Fruit fly (Drosophila melanogaster) whole organism, prepupa: ENCODE data around the gene ND-75.

ENCODE experiments used
- Blimp-1 ChIP-seq: fragments of 200-800 bp; sonication (Bioruptor generic); optimal IDR thresholded peaks from 3 replicates; lab custom pipeline; 2017; ENCODE audit warnings: missing biosample characterization, missing genetic modification characterization, mild to moderate bottlenecking, moderate library complexity, missing genetic modification reagents
- CG10631 ChIP-seq: fragments of 200-800 bp; sonication (Bioruptor generic); optimal IDR thresholded peaks from 2 replicates; lab custom pipeline; 2016; ENCODE audit warnings: missing biosample characterization, missing genetic modification characterization
- CG10669 ChIP-seq: fragments of 200-800 bp; sonication (Bioruptor generic); optimal IDR thresholded peaks from 3 replicates; lab custom pipeline; 2018; ENCODE audit warnings: missing biosample characterization, mild to moderate bottlenecking, missing genetic modification characterization, moderate library complexity
- CG11294 ChIP-seq: fragments of 200-800 bp; sonication (Bioruptor generic); IDR thresholded peaks from 2 replicates; pipeline ENCODE4 v1.3.6; 2022; ENCODE audit warnings: missing biosample characterization, missing genetic modification characterization
- CG11762 ChIP-seq: fragments of 200-800 bp; sonication (Bioruptor generic); optimal IDR thresholded peaks from 3 replicates; lab custom pipeline; 2016; ENCODE audit warnings: missing biosample characterization, missing genetic modification characterization; ENCODE audit not compliant: insufficient read depth
- CG11902 ChIP-seq: fragments of 200-800 bp; sonication (Bioruptor generic); optimal IDR thresholded peaks from 3 replicates; lab custom pipeline; 2016; ENCODE audit warnings: missing biosample characterization, missing genetic modification characterization
- CG31627 ChIP-seq: fragments of 200-800 bp; sonication (Bioruptor generic); optimal IDR thresholded peaks from 3 replicates; lab custom pipeline; 2016; ENCODE audit warnings: missing biosample characterization, missing genetic modification characterization
- CG3919 ChIP-seq: fragments of 200-800 bp; sonication (Bioruptor generic); optimal IDR thresholded peaks from 3 replicates; lab custom pipeline; 2016; ENCODE audit warnings: missing biosample characterization, missing genetic modification characterization
- CG6163 ChIP-seq: fragments of 200-800 bp; sonication (Bioruptor generic); IDR thresholded peaks from 3 replicates; pipeline ENCODE4 v1.3.6; 2022; ENCODE audit warnings: missing biosample characterization, missing genetic modification characterization
- CG6792 ChIP-seq: fragments of 200-800 bp; sonication (Bioruptor generic); optimal IDR thresholded peaks from 3 replicates; lab custom pipeline; 2016; ENCODE audit warnings: missing biosample characterization, missing genetic modification characterization
- CG6808 ChIP-seq: fragments of 200-800 bp; sonication (Bioruptor generic); optimal IDR thresholded peaks from 3 replicates; lab custom pipeline; 2017; ENCODE audit warnings: missing biosample characterization, missing genetic modification characterization, mild to moderate bottlenecking, moderate library complexity, missing genetic modification reagents
- CG9139 ChIP-seq: fragments of 200-800 bp; sonication (Bioruptor generic); optimal IDR thresholded peaks from 3 replicates; lab custom pipeline; 2017; ENCODE audit warnings: missing biosample characterization, mild to moderate bottlenecking, missing genetic modification characterization
- Eip75B ChIP-seq: fragments of 200-800 bp; sonication (Bioruptor generic); optimal IDR thresholded peaks from 3 replicates; lab custom pipeline; 2016; ENCODE audit warnings: missing biosample characterization, missing genetic modification characterization
- Eip93F ChIP-seq: fragments of 200-800 bp; sonication (Bioruptor generic); optimal IDR thresholded peaks from 2 replicates; lab custom pipeline; 2016; ENCODE audit warnings: missing biosample characterization, mild to moderate bottlenecking, missing genetic modification characterization
- Ets21C ChIP-seq: fragments of 200-800 bp; sonication (Bioruptor generic); optimal IDR thresholded peaks from 3 replicates; lab custom pipeline; 2016; ENCODE audit warnings: missing biosample characterization, missing genetic modification characterization
- Ets96B ChIP-seq: fragments of 200-800 bp; optimal IDR thresholded peaks from 2 replicates; lab custom pipeline; 2019; ENCODE audit warnings: missing biosample characterization, mild to moderate bottlenecking, missing genetic modification characterization, moderate library complexity
- Hr39 ChIP-seq: fragments of 200-800 bp; sonication (Bioruptor generic); optimal IDR thresholded peaks from 2 replicates; lab custom pipeline; 2016; ENCODE audit warnings: missing biosample characterization, missing genetic modification characterization
- Lpt ChIP-seq: fragments of 200-800 bp; sonication (Bioruptor generic); optimal IDR thresholded peaks from 3 replicates; lab custom pipeline; 2016; ENCODE audit warnings: missing biosample characterization, missing genetic modification characterization
- Met ChIP-seq: fragments of 200-800 bp; sonication (Bioruptor generic); optimal IDR thresholded peaks from 3 replicates; lab custom pipeline; 2016; ENCODE audit warnings: missing biosample characterization, missing genetic modification characterization
- OdsH ChIP-seq: fragments of 200-800 bp; sonication (Bioruptor generic); optimal IDR thresholded peaks from 3 replicates; lab custom pipeline; 2016; ENCODE audit warnings: missing biosample characterization, missing genetic modification characterization
- Smox ChIP-seq: fragments of 200-800 bp; sonication (Bioruptor generic); optimal IDR thresholded peaks from 3 replicates; lab custom pipeline; 2016; ENCODE audit warnings: missing biosample characterization, missing genetic modification characterization
- dac ChIP-seq: fragments of 200-800 bp; sonication (Bioruptor generic); optimal IDR thresholded peaks from 2 replicates; lab custom pipeline; 2017; ENCODE audit warnings: missing biosample characterization, mild to moderate bottlenecking, missing genetic modification characterization
- dsx ChIP-seq: fragments of 200-800 bp; optimal IDR thresholded peaks from 3 replicates; lab custom pipeline; 2019; ENCODE audit warnings: missing biosample characterization, mild to moderate bottlenecking, missing genetic modification characterization, moderate library complexity; ENCODE audit not compliant: poor library complexity, severe bottlenecking
- eg ChIP-seq: fragments of 200-800 bp; sonication (Bioruptor generic); IDR thresholded peaks from 3 replicates; pipeline ENCODE4 v1.3.6; 2022; ENCODE audit warnings: missing biosample characterization, missing genetic modification characterization
- esn ChIP-seq: fragments of 200-800 bp; sonication (Bioruptor generic); optimal IDR thresholded peaks from 2 replicates; lab custom pipeline; 2016; ENCODE audit warnings: missing biosample characterization, mild to moderate bottlenecking, missing genetic modification characterization, moderate library complexity
- fd59A ChIP-seq: fragments of 200-800 bp; sonication (Bioruptor generic); optimal IDR thresholded peaks from 2 replicates; lab custom pipeline; 2017; ENCODE audit warnings: missing biosample characterization, mild to moderate bottlenecking, missing genetic modification characterization, missing genetic modification reagents
- fd85E ChIP-seq: fragments of 200-800 bp; sonication (Bioruptor generic); optimal IDR thresholded peaks from 3 replicates; lab custom pipeline; 2016; ENCODE audit warnings: missing biosample characterization, missing genetic modification characterization
- fkh ChIP-seq: fragments of 200-800 bp; sonication (Bioruptor generic); optimal IDR thresholded peaks from 3 replicates; lab custom pipeline; 2017; ENCODE audit warnings: missing biosample characterization, mild to moderate bottlenecking, missing genetic modification characterization, moderate library complexity
- net ChIP-seq: fragments of 200-800 bp; sonication (Bioruptor generic); optimal IDR thresholded peaks from 3 replicates; lab custom pipeline; 2016; ENCODE audit warnings: missing biosample characterization, missing genetic modification characterization
- salr ChIP-seq, 2 experiments: fragments of 200-800 bp; sonication (Bioruptor generic); optimal IDR thresholded peaks; 3 replicates each; lab custom pipeline; 2016 to 2018; ENCODE audit warnings: missing biosample characterization in 2 of 2, missing genetic modification characterization in 2 of 2, mild to moderate bottlenecking in 1 of 2
- svp ChIP-seq: fragments of 200-800 bp; sonication (Bioruptor generic); peaks from one replicate; lab custom pipeline; 2016; ENCODE audit warnings: missing biosample characterization, missing genetic modification characterization
- topi ChIP-seq: fragments of 200-800 bp; sonication (Bioruptor generic); optimal IDR thresholded peaks from 3 replicates; lab custom pipeline; 2016; ENCODE audit warnings: missing biosample characterization, missing genetic modification characterization
- vri ChIP-seq: fragments of 200-800 bp; sonication (Bioruptor generic); optimal IDR thresholded peaks from 3 replicates; lab custom pipeline; 2016; ENCODE audit warnings: missing biosample characterization, mild to moderate bottlenecking, missing genetic modification characterization

ND-75 gene

dm6 chrX:8202724-8203362 lies 48.6 kb downstream of the ND-75 start (continued):
- TF ChIP-seq CG11762 (no peak), svp (GFP tag; lab: Kevin White, UChicago) (peak; percentile 66), fd59A (no peak), CG11294 (GFP tag; lab: Robert Waterston, UW) (peak; percentile 47; the same call in 1 of the 2 replicates), fkh (GFP tag; lab: Kevin White, UChicago) (no peak), dsx (GFP tag; lab: Kevin White, UChicago) (no peak), fd85E (GFP tag; lab: Kevin White, UChicago) (no peak), Smox (GFP tag; lab: Kevin White, UChicago) (no peak)

- no peak for TF ChIP-seq Eip93F (GFP tag; lab: Kevin White, UChicago)
- no peak for TF ChIP-seq Eip75B
- TF ChIP-seq Ets21C: no peak
- no peak for TF ChIP-seq Ets96B (tag; lab: Kevin White, UChicago)
- no peak for TF ChIP-seq net
- no peak for TF ChIP-seq Hr39 (GFP tag; lab: Kevin White, UChicago)
- TF ChIP-seq Lpt (GFP tag; lab: Kevin White, UChicago): no peak
- 0 out of 3 replicates have a peak, but pooled peaks have one; percentile 22 for TF ChIP-seq eg (GFP tag; lab: Robert Waterston, UW)
- TF ChIP-seq fkh (GFP tag; lab: Kevin White, UChicago): peak; percentile 96
- TF ChIP-seq OdsH: no peak
- TF ChIP-seq Met (GFP tag; lab: Kevin White, UChicago): no peak
- TF ChIP-seq CG31627 (GFP tag; lab: Kevin White, UChicago): no peak
- TF ChIP-seq CG10631 (GFP tag; lab: Kevin White, UChicago): no peak
- no peak for TF ChIP-seq salr (GFP tag; optimal IDR thresholded peaks at IDR 0.05; lab: Kevin White, UChicago)
- TF ChIP-seq CG6163: 0 out of 3 replicates have a peak, but pooled peaks have one; percentile 28
- no peak for TF ChIP-seq CG9139
- peak; percentile 56 for TF ChIP-seq vri
- TF ChIP-seq topi (GFP tag; lab: Kevin White, UChicago): no peak
- TF ChIP-seq CG10669 (GFP tag; lab: Kevin White, UChicago): no peak
- TF ChIP-seq CG11902 (GFP tag; lab: Kevin White, UChicago): no peak
- no peak for TF ChIP-seq CG11294 (GFP tag; lab: Robert Waterston, UW)
- no peak for TF ChIP-seq fd85E (GFP tag; lab: Kevin White, UChicago)
- no peak for TF ChIP-seq Blimp-1 (GFP tag; lab: Kevin White, UChicago)
- no peak for TF ChIP-seq CG6792 (GFP tag; lab: Kevin White, UChicago)
- TF ChIP-seq CG6808 (GFP tag; lab: Kevin White, UChicago): no peak
- no peak for TF ChIP-seq esn (GFP tag; lab: Kevin White, UChicago)
- TF ChIP-seq dac (GFP tag; lab: Kevin White, UChicago): no peak
- no peak for TF ChIP-seq CG11762
- TF ChIP-seq CG3919 (GFP tag; lab: Kevin White, UChicago): no peak
- TF ChIP-seq Smox (GFP tag; lab: Kevin White, UChicago): no peak
Observed at dm6 chrX:8198935-8199580, 52.4 kb downstream of the ND-75 start.
